Worm (Caenorhabditis elegans): Measurements from ENCODE around the gene Y48A6B.8.

ce11 chrIII:10985559-10986036, 43.6 kb downstream of the Y48A6B.8 start, which contains the start of gene col-93:
- TF ChIP-seq ceh-43 (GFP tag; optimal IDR thresholded peaks at IDR 0.05) (no peak), unc-120 (tag; optimal IDR thresholded peaks at IDR 0.05; ENCODE audit: poor library complexity, severe bottlenecking) (no peak), nhr-28 (tag; optimal IDR thresholded peaks at IDR 0.05) (no peak), ces-1 (GFP tag; optimal IDR thresholded peaks at IDR 0.05) (no peak), elt-3 (tag; optimal IDR thresholded peaks at IDR 0.05) (no peak), nhr-237 (tag; optimal IDR thresholded peaks at IDR 0.05) (no peak), unc-62 (GFP tag; optimal IDR thresholded peaks at IDR 0.05) (no peak), unc-39 (tag; optimal IDR thresholded peaks at IDR 0.05) (no peak)

Measured in whole organism, mixed stage, embryonic.